Worm (Caenorhabditis elegans) whole organism, L2 larva: ENCODE measurements around the gene Y102A11A.1.

Experiments used
- C34F6.9 ChIP-seq: fragments of 150-350 bp; optimal IDR thresholded peaks from 2 replicates; lab custom pipeline; 2014; ENCODE audit warnings: missing biosample characterization, missing genetic modification characterization
- R02D3.7 ChIP-seq: fragments of 150-350 bp; optimal IDR thresholded peaks from 2 replicates; lab custom pipeline; 2014; ENCODE audit warnings: missing biosample characterization, missing genetic modification characterization
- ZK546.5 ChIP-seq: sonication (generic microtip); optimal IDR thresholded peaks from 2 replicates; lab custom pipeline; 2017; ENCODE audit warnings: missing biosample characterization, missing genetic modification characterization
- elt-1 ChIP-seq: fragments of 150-350 bp; optimal IDR thresholded peaks from 2 replicates; lab custom pipeline; 2014; ENCODE audit warnings: missing biosample characterization, missing genetic modification characterization
- nhr-10 ChIP-seq: sonication (generic microtip); optimal IDR thresholded peaks from 2 replicates; lab custom pipeline; 2017; ENCODE audit warnings: missing biosample characterization, missing genetic modification characterization
- nhr-11 ChIP-seq: fragments of 150-350 bp; optimal IDR thresholded peaks from 2 replicates; lab custom pipeline; 2014; ENCODE audit warnings: missing biosample characterization, missing genetic modification characterization
- nhr-237 ChIP-seq: fragments of 150-350 bp; optimal IDR thresholded peaks from 2 replicates; lab custom pipeline; 2014; ENCODE audit warnings: missing biosample characterization, missing genetic modification characterization
- skn-1 ChIP-seq: sonication (generic microtip); optimal IDR thresholded peaks from 2 replicates; lab custom pipeline; 2017; ENCODE audit warnings: missing biosample characterization, missing genetic modification characterization
- snpc-4 ChIP-seq: fragments of 150-350 bp; optimal IDR thresholded peaks from 2 replicates; lab custom pipeline; 2014; ENCODE audit warnings: missing biosample characterization, missing genetic modification characterization
- unc-62 ChIP-seq: fragments of 150-350 bp; optimal IDR thresholded peaks from 2 replicates; lab custom pipeline; 2014; ENCODE audit warnings: missing biosample characterization, missing genetic modification reagents, missing genetic modification characterization

DNA sequence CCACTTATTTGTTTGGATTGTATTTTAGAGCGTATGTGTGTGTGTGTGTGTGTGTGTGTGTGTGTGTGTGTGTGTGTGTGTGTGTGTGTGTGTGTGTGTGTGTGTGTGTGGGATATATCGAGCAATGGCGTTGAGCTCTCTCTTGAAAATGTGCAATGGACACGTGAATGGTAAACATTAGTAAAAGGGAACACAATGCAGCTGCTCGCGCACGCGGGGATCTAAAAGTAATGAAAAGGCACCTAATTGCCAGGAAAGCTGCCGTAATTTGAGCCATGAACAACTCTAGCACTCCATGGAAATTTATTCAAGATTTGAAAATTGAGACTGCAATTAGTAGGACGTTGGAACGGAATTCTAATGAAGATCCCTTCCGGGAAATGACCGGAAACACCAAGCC is 8.4 kb upstream of the Y102A11A.1 start:
- TF ChIP-seq C34F6.9 (tag; lab: Kevin White, UChicago): no peak
- no peak for TF ChIP-seq nhr-11 (tag; lab: Kevin White, UChicago)
- no peak for TF ChIP-seq unc-62 (GFP tag; lab: Kevin White, UChicago)
- TF ChIP-seq elt-1 (tag; lab: Kevin White, UChicago): no peak
- no peak for TF ChIP-seq skn-1 (tag; lab: Kevin White, UChicago)
- no peak for TF ChIP-seq nhr-10 (tag; lab: Kevin White, UChicago)
- TF ChIP-seq snpc-4: no peak
- TF ChIP-seq R02D3.7 (tag; lab: Kevin White, UChicago): no peak
- no peak for TF ChIP-seq nhr-237 (tag; lab: Kevin White, UChicago)
- TF ChIP-seq ZK546.5 (tag; lab: Kevin White, UChicago): no peak
